Fruit fly (Drosophila melanogaster): Measurements from ENCODE around the gene CG3308.

The CG3308 gene

DNA sequence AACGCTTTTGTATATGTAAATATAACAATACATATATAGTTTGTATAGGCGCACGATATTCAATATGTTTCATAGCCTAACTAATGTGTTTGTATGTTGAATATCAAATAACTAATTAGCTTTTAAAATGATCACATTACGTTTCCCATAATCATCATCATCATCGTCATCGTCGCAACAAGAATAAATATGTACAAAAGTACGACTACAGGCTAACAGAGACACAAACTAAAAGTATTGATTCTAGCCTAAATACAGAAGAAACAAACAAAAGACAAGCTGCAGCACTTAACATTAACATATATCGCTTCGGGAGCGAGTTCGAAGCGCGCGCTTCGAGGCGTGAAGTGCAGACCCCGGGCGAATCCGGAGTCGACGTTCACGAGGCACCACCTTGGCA lies 2.4 kb downstream of the CG3308 start (continued):
- TF ChIP-seq otp (GFP tag; IDR thresholded peaks at IDR 0.05) (no peak), Hsf (GFP tag; optimal IDR thresholded peaks at IDR 0.05) (no peak), CG12769 (tag; optimal IDR thresholded peaks at IDR 0.05) (peak; percentile 13), rib (GFP tag; IDR thresholded peaks at IDR 0.05) (no peak), Ssrp (tag; optimal IDR thresholded peaks at IDR 0.05) (no peak), nau (GFP tag; optimal IDR thresholded peaks at IDR 0.05) (peak; percentile 65), ham (GFP tag; IDR thresholded peaks at IDR 0.05) (no peak), CG10543 (GFP tag; optimal IDR thresholded peaks at IDR 0.05) (peak; percentile 25), repo (GFP tag; optimal IDR thresholded peaks at IDR 0.05) (no peak), CG11696 (GFP tag; IDR thresholded peaks at IDR 0.05) (no peak), CG30431 (GFP tag; optimal IDR thresholded peaks at IDR 0.05) (no peak), zen2 (GFP tag; IDR thresholded peaks at IDR 0.05; ENCODE audit: partially characterized antibody) (no peak), Blimp-1 (GFP tag; optimal IDR thresholded peaks at IDR 0.05) (peak; percentile 36), Oli (tag; optimal IDR thresholded peaks at IDR 0.05) (no peak), Dfd (GFP tag; optimal IDR thresholded peaks at IDR 0.05) (no peak), CG3407 (GFP tag; optimal IDR thresholded peaks at IDR 0.05) (peak; percentile 32), CG12219 (GFP tag; optimal IDR thresholded peaks at IDR 0.05) (peak; percentile 35), CG2712 (tag; optimal IDR thresholded peaks at IDR 0.05) (no peak), hkb (optimal IDR thresholded peaks at IDR 0.05) (no peak), hkb (GFP tag; IDR thresholded peaks at IDR 0.05) (peak; percentile 47; the same call in 1 of the 2 replicates), TFAM (GFP tag; optimal IDR thresholded peaks at IDR 0.05) (no peak), gcm2 (GFP tag; optimal IDR thresholded peaks at IDR 0.05) (no peak), nerfin-1 (tag; optimal IDR thresholded peaks at IDR 0.05) (no peak), CG17612 (GFP tag; IDR thresholded peaks at IDR 0.05) (no peak), abd-A (tag; optimal IDR thresholded peaks at IDR 0.05) (no peak), dm (GFP tag; optimal IDR thresholded peaks at IDR 0.05) (no peak), CrebB (tag; optimal IDR thresholded peaks at IDR 0.05) (peak; percentile 19), az2 (GFP tag; optimal IDR thresholded peaks at IDR 0.05) (no peak), CG10979 (tag; optimal IDR thresholded peaks at IDR 0.05) (no peak), CG11695 (GFP tag; IDR thresholded peaks at IDR 0.05) (0 out of 3 replicates have a peak, but pooled peaks have one; percentile 37), CG5953 (GFP tag; IDR thresholded peaks at IDR 0.05) (no peak), CG8765 (GFP tag; IDR thresholded peaks at IDR 0.05) (no peak), Optix (GFP tag; IDR thresholded peaks at IDR 0.05) (no peak), ato (GFP tag; IDR thresholded peaks at IDR 0.05; ENCODE audit: partially characterized antibody) (no peak), CG6175 (GFP tag; IDR thresholded peaks at IDR 0.05) (no peak), CG15479 (GFP tag; optimal IDR thresholded peaks at IDR 0.05) (no peak), hth (optimal IDR thresholded peaks at IDR 0.05) (no peak), z (GFP tag; IDR thresholded peaks at IDR 0.05) (0 out of 3 replicates have a peak, but pooled peaks have one; percentile 36), bcd (GFP tag; optimal IDR thresholded peaks at IDR 0.05) (no peak), dmrt99B (tag; optimal IDR thresholded peaks at IDR 0.05) (peak; percentile 22), CG12071 (GFP tag; optimal IDR thresholded peaks at IDR 0.05) (peak; percentile 30), D19A (tag; optimal IDR thresholded peaks at IDR 0.05) (no peak), CG11398 (GFP tag; optimal IDR thresholded peaks at IDR 0.05) (no peak), Ada2b (GFP tag; IDR thresholded peaks at IDR 0.05) (no peak), p53 (GFP tag; optimal IDR thresholded peaks at IDR 0.05) (no peak), CG17328 (GFP tag; IDR thresholded peaks at IDR 0.05) (no peak), CG8924 (tag; optimal IDR thresholded peaks at IDR 0.05) (no peak), Aef1 (GFP tag; IDR thresholded peaks at IDR 0.05) (no peak), CG34224 (GFP tag; IDR thresholded peaks at IDR 0.05; ENCODE audit: partially characterized antibody) (no peak), H15 (GFP tag; IDR thresholded peaks at IDR 0.05) (no peak), CG12659 (GFP tag; optimal IDR thresholded peaks at IDR 0.05) (no peak), ara (GFP tag; IDR thresholded peaks at IDR 0.05) (no peak)
